Worm (Caenorhabditis elegans) whole organism, late embryonic: ENCODE results near the gene T24H10.5.

ENCODE experiments used
- F13H6.1 ChIP-seq: sonication (generic microtip); optimal IDR thresholded peaks from 2 replicates; lab custom pipeline; 2016; ENCODE audit warnings: missing genetic modification characterization, missing compliant biosample characterization
- ceh-6 ChIP-seq: fragments of 200-800 bp; sonication (Bioruptor generic); optimal IDR thresholded peaks from 2 replicates; lab custom pipeline; 2018; ENCODE audit warnings: mild to moderate bottlenecking, missing genetic modification characterization, missing compliant biosample characterization
- ets-4 ChIP-seq: sonication (generic microtip); optimal IDR thresholded peaks from 2 replicates; lab custom pipeline; 2016; ENCODE audit warnings: missing genetic modification characterization, missing compliant biosample characterization
- nfya-1 ChIP-seq: sonication (generic microtip); optimal IDR thresholded peaks from 2 replicates; lab custom pipeline; 2017; ENCODE audit warnings: missing genetic modification characterization, mild to moderate bottlenecking, missing compliant biosample characterization, antibody characterized with exemption, moderate library complexity
- nhr-11 ChIP-seq: fragments of 150-350 bp; optimal IDR thresholded peaks from 2 replicates; lab custom pipeline; 2014; ENCODE audit warnings: missing biosample characterization, missing genetic modification characterization
- nhr-232 ChIP-seq: sonication (generic microtip); optimal IDR thresholded peaks from 2 replicates; lab custom pipeline; 2016; ENCODE audit warnings: missing genetic modification characterization, missing compliant biosample characterization
- pag-3 ChIP-seq: sonication (generic microtip); optimal IDR thresholded peaks from 2 replicates; lab custom pipeline; 2016; ENCODE audit warnings: missing compliant biosample characterization, missing genetic modification characterization, borderline replicate concordance
- pha-4 ChIP-seq: fragments of 150-350 bp; optimal IDR thresholded peaks from 2 replicates; lab custom pipeline; 2018; ENCODE audit warnings: missing biosample characterization, missing genetic modification reagents, missing genetic modification characterization
- pqm-1 ChIP-seq: sonication (generic microtip); optimal IDR thresholded peaks from 2 replicates; lab custom pipeline; 2016; ENCODE audit warnings: missing genetic modification characterization, missing compliant biosample characterization
- sox-4 ChIP-seq: sonication (generic microtip); optimal IDR thresholded peaks from 2 replicates; lab custom pipeline; 2017; ENCODE audit warnings: mild to moderate bottlenecking, missing genetic modification characterization, inconsistent platforms, missing compliant biosample characterization
- unc-55 ChIP-seq: sonication (generic microtip); optimal IDR thresholded peaks from 2 replicates; lab custom pipeline; 2017; ENCODE audit warnings: missing biosample characterization, missing genetic modification reagents, missing genetic modification characterization

DNA sequence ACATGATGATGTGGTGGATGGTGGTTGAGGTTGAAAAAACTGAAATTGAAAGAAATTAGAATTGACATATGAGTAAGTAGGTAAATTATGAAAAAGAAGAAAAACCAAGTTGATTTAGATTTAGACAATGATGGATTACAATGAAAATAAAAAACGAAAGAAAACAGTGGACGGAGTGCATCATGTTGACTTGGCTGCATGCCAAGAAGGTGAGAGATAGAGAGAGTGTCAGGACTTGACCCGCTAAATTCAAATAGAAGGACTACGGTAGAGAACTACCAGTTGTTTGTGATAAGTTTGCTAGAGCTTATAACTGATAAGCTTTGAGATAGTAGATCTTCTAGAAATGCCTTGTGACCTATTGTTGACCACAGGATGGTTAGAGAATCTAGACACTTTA lies 39.8 kb upstream of the T24H10.5 start, which contains the start of gene T24B8.3:
- no peak for TF ChIP-seq pqm-1 (tag; lab: Kevin White, UChicago)
- TF ChIP-seq ets-4 (tag; lab: Kevin White, UChicago), result no peak
- no peak for TF ChIP-seq nfya-1 (tag; lab: Kevin White, UChicago)
- TF ChIP-seq nhr-232 (tag; lab: Kevin White, UChicago), result no peak
- no peak for TF ChIP-seq pag-3 (tag; lab: Kevin White, UChicago)
- no peak for TF ChIP-seq F13H6.1
- TF ChIP-seq pha-4 (tag; lab: Kevin White, UChicago), result no peak
- TF ChIP-seq nhr-11, result no peak
- TF ChIP-seq sox-4 (tag; lab: Kevin White, UChicago), result no peak
- no peak for TF ChIP-seq ceh-6 (GFP tag; lab: Kevin White, UChicago)
- TF ChIP-seq unc-55 (GFP tag; lab: Kevin White, UChicago), result no peak
